Fruit fly (Drosophila melanogaster) whole organism, embryonic: ENCODE data around the gene Z600.

Experiments
- Abd-B ChIP-seq: fragments of 200-800 bp; sonication (Bioruptor generic); optimal IDR thresholded peaks from 2 replicates; lab custom pipeline; 2018; ENCODE audit warnings: missing biosample characterization, mild to moderate bottlenecking, missing genetic modification characterization, moderate library complexity
- Atf3 ChIP-seq: fragments of 200-800 bp; sonication (Bioruptor generic); optimal IDR thresholded peaks from 3 replicates; lab custom pipeline; 2016; ENCODE audit warnings: missing biosample characterization, missing genetic modification characterization
- CG10274 ChIP-seq: fragments of 200-800 bp; sonication (Bioruptor generic); optimal IDR thresholded peaks from 3 replicates; lab custom pipeline; 2017; ENCODE audit warnings: missing biosample characterization, mild to moderate bottlenecking, missing genetic modification characterization
- CG10366 ChIP-seq: fragments of 200-800 bp; sonication (Bioruptor generic); IDR thresholded peaks from 2 replicates; pipeline ENCODE4 v1.3.6; 2022; ENCODE audit warnings: missing biosample characterization, missing genetic modification characterization
- CG11093 ChIP-seq: fragments of 200-800 bp; sonication (Bioruptor generic); IDR thresholded peaks from 3 replicates; pipeline ENCODE4 v1.3.6; 2022; ENCODE audit warnings: missing biosample characterization, missing genetic modification characterization
- CG11456 ChIP-seq: fragments of 200-800 bp; sonication (Bioruptor generic); IDR thresholded peaks from 3 replicates; pipeline ENCODE4 v1.3.6; 2022; ENCODE audit warnings: missing biosample characterization, missing genetic modification characterization
- CG12942 ChIP-seq: fragments of 200-800 bp; sonication (Bioruptor generic); optimal IDR thresholded peaks from 3 replicates; lab custom pipeline; 2016; ENCODE audit warnings: missing biosample characterization, missing genetic modification characterization
- CG14710 ChIP-seq: fragments of 200-800 bp; sonication (Bioruptor generic); optimal IDR thresholded peaks from 3 replicates; lab custom pipeline; 2019; ENCODE audit warnings: missing biosample characterization, mild to moderate bottlenecking, missing genetic modification characterization, moderate library complexity
- CG15073 ChIP-seq: fragments of 200-800 bp; sonication (Bioruptor generic); optimal IDR thresholded peaks from 2 replicates; lab custom pipeline; 2016; ENCODE audit warnings: missing biosample characterization, missing genetic modification characterization
- CG15696 ChIP-seq: fragments of 200-800 bp; sonication (Bioruptor generic); optimal IDR thresholded peaks from 2 replicates; lab custom pipeline; 2019; ENCODE audit warnings: missing biosample characterization, mild to moderate bottlenecking, missing genetic modification characterization, moderate library complexity
- CG16863 ChIP-seq: fragments of 200-800 bp; sonication (Bioruptor generic); optimal IDR thresholded peaks from 3 replicates; lab custom pipeline; 2016; ENCODE audit warnings: missing biosample characterization, missing genetic modification characterization
- CG17186 ChIP-seq: fragments of 200-800 bp; sonication (Bioruptor generic); optimal IDR thresholded peaks from 3 replicates; lab custom pipeline; 2017; ENCODE audit warnings: missing biosample characterization, missing genetic modification reagents, missing genetic modification characterization
- CG17829 ChIP-seq: fragments of 200-800 bp; optimal IDR thresholded peaks from 2 replicates; lab custom pipeline; 2019; ENCODE audit warnings: missing biosample characterization, mild to moderate bottlenecking, missing genetic modification characterization, moderate library complexity
- CG18764 ChIP-seq: fragments of 200-800 bp; sonication (Bioruptor generic); optimal IDR thresholded peaks from 3 replicates; lab custom pipeline; 2016; ENCODE audit warnings: missing biosample characterization, missing genetic modification characterization
- CG2712 ChIP-seq: fragments of 200-800 bp; optimal IDR thresholded peaks from 3 replicates; lab custom pipeline; 2019; ENCODE audit warnings: missing biosample characterization, mild to moderate bottlenecking, missing genetic modification characterization, moderate library complexity
- CG33557 ChIP-seq: fragments of 200-800 bp; sonication (Bioruptor generic); optimal IDR thresholded peaks from 2 replicates; lab custom pipeline; 2019; ENCODE audit warnings: missing biosample characterization, mild to moderate bottlenecking, missing genetic modification characterization, moderate library complexity
- CG34376 ChIP-seq: fragments of 200-800 bp; sonication (Bioruptor generic); optimal IDR thresholded peaks from 2 replicates; lab custom pipeline; 2018; ENCODE audit warnings: missing biosample characterization, mild to moderate bottlenecking, missing genetic modification characterization
- CG3995 ChIP-seq: fragments of 200-800 bp; sonication (Bioruptor generic); optimal IDR thresholded peaks from 3 replicates; lab custom pipeline; 2016; ENCODE audit warnings: missing biosample characterization, missing genetic modification characterization
- CG4328 ChIP-seq: fragments of 200-800 bp; sonication (Bioruptor generic); optimal IDR thresholded peaks from 3 replicates; lab custom pipeline; 2017; ENCODE audit warnings: missing biosample characterization, missing genetic modification reagents, missing genetic modification characterization
- CG4730 ChIP-seq: fragments of 200-800 bp; sonication (Bioruptor generic); IDR thresholded peaks from 2 replicates; pipeline ENCODE4 v1.3.6; 2022; ENCODE audit warnings: missing biosample characterization, missing genetic modification characterization
- CG6654 ChIP-seq: fragments of 200-800 bp; sonication (Bioruptor generic); optimal IDR thresholded peaks from 2 replicates; lab custom pipeline; 2017; ENCODE audit warnings: missing biosample characterization, mild to moderate bottlenecking, missing genetic modification characterization
- CG8290 ChIP-seq, 3 experiments: fragments of 200-800 bp; sonication (Bioruptor generic); optimal IDR thresholded peaks; 2 replicates each; lab custom pipeline; 2016 to 2019; ENCODE audit warnings: missing biosample characterization in 3 of 3, missing genetic modification characterization in 3 of 3, mild to moderate bottlenecking in 2 of 3, moderate library complexity in 1 of 3
- CG8765 ChIP-seq: fragments of 200-800 bp; sonication (Bioruptor generic); IDR thresholded peaks from 2 replicates; pipeline ENCODE4 v1.3.6; 2022; ENCODE audit warnings: missing biosample characterization, missing genetic modification characterization
- CG8924 ChIP-seq: fragments of 200-800 bp; optimal IDR thresholded peaks from 3 replicates; lab custom pipeline; 2019; ENCODE audit warnings: missing biosample characterization, mild to moderate bottlenecking, missing genetic modification characterization, moderate library complexity
- CTCF ChIP-seq: fragments of 200-800 bp; sonication (Bioruptor generic); optimal IDR thresholded peaks from 2 replicates; lab custom pipeline; 2017; ENCODE audit warnings: missing biosample characterization, mild to moderate bottlenecking, missing genetic modification characterization, moderate library complexity
- Dref ChIP-seq: fragments of 200-800 bp; sonication (Bioruptor generic); IDR thresholded peaks from 2 replicates; pipeline ENCODE4 v1.3.6; 2022; ENCODE audit warnings: missing biosample characterization, missing genetic modification characterization
- Sry-δ ChIP-seq: fragments of 200-800 bp; sonication (Bioruptor generic); optimal IDR thresholded peaks from 2 replicates; lab custom pipeline; 2016; ENCODE audit warnings: missing biosample characterization, missing genetic modification characterization
- dati ChIP-seq: fragments of 200-800 bp; sonication (Bioruptor generic); IDR thresholded peaks from 2 replicates; pipeline ENCODE4 v1.3.6; 2022; ENCODE audit warnings: missing biosample characterization, missing genetic modification characterization
- dmrt99B ChIP-seq: fragments of 200-800 bp; sonication (Bioruptor generic); optimal IDR thresholded peaks from 2 replicates; lab custom pipeline; 2018; ENCODE audit warnings: missing biosample characterization, mild to moderate bottlenecking, missing genetic modification characterization, moderate library complexity
- esg ChIP-seq: fragments of 200-800 bp; sonication (Bioruptor generic); conservative IDR thresholded peaks from 2 replicates; pipeline ENCODE4 v1.3.6; 2022; ENCODE audit warnings: missing biosample characterization, missing genetic modification characterization
- grau ChIP-seq: fragments of 200-800 bp; optimal IDR thresholded peaks from 3 replicates; lab custom pipeline; 2019; ENCODE audit warnings: missing biosample characterization, mild to moderate bottlenecking, missing genetic modification characterization, moderate library complexity
- hbn ChIP-seq: fragments of 200-800 bp; sonication (Bioruptor generic); IDR thresholded peaks from 2 replicates; pipeline ENCODE4 v1.3.6; 2022; ENCODE audit warnings: missing biosample characterization, missing genetic modification characterization; ENCODE audit not compliant: partially characterized antibody
- kay ChIP-seq: fragments of 200-800 bp; sonication (Bioruptor generic); optimal IDR thresholded peaks from 2 replicates; lab custom pipeline; 2016; ENCODE audit warnings: missing biosample characterization, missing genetic modification characterization
- kni ChIP-seq: fragments of 200-800 bp; sonication (Bioruptor generic); optimal IDR thresholded peaks from 3 replicates; lab custom pipeline; 2017; ENCODE audit warnings: mild to moderate bottlenecking, missing biosample characterization, missing genetic modification reagents, missing genetic modification characterization
- lilli ChIP-seq: fragments of 200-800 bp; sonication (Bioruptor generic); optimal IDR thresholded peaks from 3 replicates; lab custom pipeline; 2016; ENCODE audit warnings: missing biosample characterization, missing genetic modification characterization
- lmd ChIP-seq: fragments of 200-800 bp; sonication (Bioruptor generic); IDR thresholded peaks from 2 replicates; pipeline ENCODE4 v1.3.6; 2022; ENCODE audit warnings: missing biosample characterization, missing genetic modification characterization
- mam ChIP-seq: fragments of 200-800 bp; sonication (Bioruptor generic); optimal IDR thresholded peaks from 3 replicates; lab custom pipeline; 2016; ENCODE audit warnings: missing biosample characterization, missing genetic modification characterization
- mirr ChIP-seq: fragments of 200-800 bp; sonication (Bioruptor generic); optimal IDR thresholded peaks from 3 replicates; lab custom pipeline; 2018; ENCODE audit warnings: missing biosample characterization, mild to moderate bottlenecking, missing genetic modification characterization
- nerfin-2 ChIP-seq: fragments of 200-800 bp; sonication (Bioruptor generic); IDR thresholded peaks from 2 replicates; pipeline ENCODE4 v1.3.6; 2022; ENCODE audit warnings: missing biosample characterization, missing genetic modification characterization; ENCODE audit not compliant: partially characterized antibody
- pfk ChIP-seq: fragments of 200-800 bp; sonication (Bioruptor generic); optimal IDR thresholded peaks from 2 replicates; lab custom pipeline; 2018; ENCODE audit warnings: missing biosample characterization, mild to moderate bottlenecking, missing genetic modification characterization, moderate library complexity
- ssp ChIP-seq: fragments of 200-800 bp; sonication (Bioruptor generic); IDR thresholded peaks from 2 replicates; pipeline ENCODE4 v1.3.6; 2022; ENCODE audit warnings: missing biosample characterization, missing genetic modification characterization
- wek ChIP-seq: fragments of 200-800 bp; sonication (Bioruptor generic); optimal IDR thresholded peaks from 3 replicates; lab custom pipeline; 2018; ENCODE audit warnings: missing biosample characterization, mild to moderate bottlenecking, missing genetic modification characterization, moderate library complexity

Gene Z600

DNA sequence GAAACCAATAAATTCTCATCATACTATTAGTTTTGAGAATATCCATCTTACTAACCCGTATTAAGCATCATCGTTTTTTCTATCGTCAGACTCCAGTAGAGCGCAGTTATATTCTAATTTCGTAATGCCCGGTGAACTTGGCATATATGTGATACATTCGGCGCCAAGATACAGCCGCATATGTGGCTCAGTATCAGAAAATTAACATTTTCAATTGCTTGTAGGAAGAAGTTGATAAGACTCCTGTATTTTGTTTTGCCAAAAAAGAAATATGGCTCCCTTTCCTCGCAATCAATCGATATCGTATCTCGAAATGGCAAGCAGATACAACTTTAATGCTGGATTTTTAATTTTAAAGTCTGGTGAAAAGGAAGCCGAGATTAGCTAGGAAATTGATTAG lies 16.3 kb downstream of the Z600 start, which contains the start of gene CG33986:
Gene CG33986 (minus strand): TSS at position 101 of the 400 bp plus-strand sequence.
- TF ChIP-seq CG17186 (GFP tag; lab: Kevin White, UChicago) (no peak), ssp (no peak), kay (GFP tag; lab: Kevin White, UChicago) (no peak), dmrt99B (no peak), Dref (GFP tag; lab: Robert Waterston, UW) (no peak), CG8290 (GFP tag; optimal IDR thresholded peaks at IDR 0.05; lab: Kevin White, UChicago) (no peak), CG8290 (tag; optimal IDR thresholded peaks at IDR 0.05; lab: Kevin White, UChicago) (no peak), CG33557 (no peak), kni (GFP tag; lab: Kevin White, UChicago) (no peak), Sry-δ (GFP tag; lab: Kevin White, UChicago) (no peak), esg (GFP tag; lab: Robert Waterston, UW) (no peak), pfk (GFP tag; lab: Kevin White, UChicago) (no peak), CG10274 (GFP tag; lab: Kevin White, UChicago) (no peak), CG17829 (no peak), CG11093 (GFP tag; lab: Robert Waterston, UW) (no peak), CG11456 (GFP tag; lab: Robert Waterston, UW) (no peak), grau (tag; lab: Kevin White, UChicago) (no peak), CG8924 (no peak), CG12942 (GFP tag; lab: Kevin White, UChicago) (no peak)

DNA sequence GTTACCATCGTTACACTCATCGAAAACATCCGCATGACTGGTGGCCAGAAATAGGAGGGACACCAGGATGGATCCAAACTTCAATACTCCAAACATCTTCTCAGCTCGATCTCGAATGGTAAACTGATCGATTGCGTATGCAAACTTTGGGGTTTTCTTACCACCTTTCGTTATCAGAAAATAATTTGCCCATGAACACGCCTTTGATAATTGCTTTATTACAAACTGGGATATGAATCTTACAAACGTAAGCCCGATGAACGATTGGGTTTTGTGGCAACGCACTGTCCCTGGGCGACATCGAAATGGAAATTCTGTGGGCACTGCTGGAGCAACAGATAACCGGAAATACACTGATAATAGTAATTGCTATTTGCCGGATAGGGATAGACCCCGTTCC lies 17.9 kb downstream of the Z600 start, which contains the start of gene CG33985:
Gene CG33985 (minus strand): TSS at position 101 of the 400 bp plus-strand sequence.
- TF ChIP-seq dati (GFP tag; lab: Robert Waterston, UW) (no peak), CG3995 (GFP tag; lab: Kevin White, UChicago) (no peak), CG8765 (GFP tag; lab: Robert Waterston, UW) (no peak), CTCF (GFP tag; lab: Kevin White, UChicago) (no peak), CG2712 (tag; lab: Kevin White, UChicago) (no peak), CG15696 (no peak), mam (GFP tag; lab: Kevin White, UChicago) (no peak)

- TF ChIP-seq Atf3, result no peak
- TF ChIP-seq CG4328 (GFP tag; lab: Kevin White, UChicago), result no peak
- no peak for TF ChIP-seq hbn (GFP tag; lab: Robert Waterston, UW)
- no peak for TF ChIP-seq CG18764 (GFP tag; lab: Kevin White, UChicago)
- TF ChIP-seq CG14710 (tag; lab: Kevin White, UChicago), result no peak
- TF ChIP-seq CG15073 (GFP tag; lab: Kevin White, UChicago), result no peak
- no peak for TF ChIP-seq Abd-B
- no peak for TF ChIP-seq CG10366 (GFP tag; lab: Robert Waterston, UW)
- no peak for TF ChIP-seq lilli
- TF ChIP-seq CG34376 (GFP tag; lab: Kevin White, UChicago), result no peak
- TF ChIP-seq CG16863 (GFP tag; lab: Kevin White, UChicago), result no peak
- no peak for TF ChIP-seq CG6654 (GFP tag; lab: Kevin White, UChicago)
- TF ChIP-seq mirr, result no peak
- no peak for TF ChIP-seq nerfin-2 (GFP tag; lab: Robert Waterston, UW)
- TF ChIP-seq CG4730 (GFP tag; lab: Robert Waterston, UW), result no peak
- TF ChIP-seq wek (GFP tag; lab: Kevin White, UChicago), result no peak
- no peak for TF ChIP-seq lmd (GFP tag; lab: Robert Waterston, UW)
These were observed 18.6 kb downstream of the Z600 start, which contains the start of gene CG42729 for dm6 chr3L:15527416-15527815. TSS of gene CG42729 (minus strand) at chr3L:15527516.
